Worm (Caenorhabditis elegans) whole organism, mixed stage, embryonic: ENCODE measurements around the gene enu-3.6.

Experiments used
- mep-1 ChIP-seq: fragments of 150-350 bp; optimal IDR thresholded peaks from 2 replicates; lab custom pipeline; 2017; ENCODE audit warnings: missing biosample characterization, missing genetic modification reagents, missing genetic modification characterization, inconsistent platforms
- mls-2 ChIP-seq: sonication (generic microtip); optimal IDR thresholded peaks from 2 replicates; lab custom pipeline; 2016; ENCODE audit warnings: mild to moderate bottlenecking, missing genetic modification characterization, moderate library complexity, missing compliant biosample characterization
- nhr-237 ChIP-seq: fragments of 150-350 bp; optimal IDR thresholded peaks from 2 replicates; lab custom pipeline; 2014; ENCODE audit warnings: missing biosample characterization, missing genetic modification characterization
- nhr-76 ChIP-seq: sonication (generic microtip); optimal IDR thresholded peaks from 2 replicates; lab custom pipeline; 2017; ENCODE audit warnings: missing biosample characterization, missing genetic modification characterization
- pha-4 ChIP-seq: fragments of 150-350 bp; optimal IDR thresholded peaks from 2 replicates; lab custom pipeline; 2018; ENCODE audit warnings: missing biosample characterization, missing genetic modification reagents, missing genetic modification characterization
- ztf-11 ChIP-seq: fragments of 150-350 bp; optimal IDR thresholded peaks from 2 replicates; lab custom pipeline; 2014; ENCODE audit warnings: missing biosample characterization, missing genetic modification characterization

ce11 chrIII:10739455-10739854 is 10.8 kb upstream of the enu-3.6 start, which contains the start of gene smap-1:
- no peak for TF ChIP-seq mep-1 (tag; lab: Kevin White, UChicago)
- TF ChIP-seq pha-4 (tag; lab: Kevin White, UChicago) = no peak
- no peak for TF ChIP-seq nhr-76
- no peak for TF ChIP-seq nhr-237 (tag; lab: Kevin White, UChicago)
- TF ChIP-seq mls-2 (tag; lab: Kevin White, UChicago) = no peak
- no peak for TF ChIP-seq ztf-11 (tag; lab: Kevin White, UChicago)
